Fruit fly (Drosophila melanogaster): Measurements from ENCODE around the gene Ilp3.
A peak's percentile ranks its signal among the peaks of the same experiment; 100 is the strongest.

Gene Ilp3

DNA sequence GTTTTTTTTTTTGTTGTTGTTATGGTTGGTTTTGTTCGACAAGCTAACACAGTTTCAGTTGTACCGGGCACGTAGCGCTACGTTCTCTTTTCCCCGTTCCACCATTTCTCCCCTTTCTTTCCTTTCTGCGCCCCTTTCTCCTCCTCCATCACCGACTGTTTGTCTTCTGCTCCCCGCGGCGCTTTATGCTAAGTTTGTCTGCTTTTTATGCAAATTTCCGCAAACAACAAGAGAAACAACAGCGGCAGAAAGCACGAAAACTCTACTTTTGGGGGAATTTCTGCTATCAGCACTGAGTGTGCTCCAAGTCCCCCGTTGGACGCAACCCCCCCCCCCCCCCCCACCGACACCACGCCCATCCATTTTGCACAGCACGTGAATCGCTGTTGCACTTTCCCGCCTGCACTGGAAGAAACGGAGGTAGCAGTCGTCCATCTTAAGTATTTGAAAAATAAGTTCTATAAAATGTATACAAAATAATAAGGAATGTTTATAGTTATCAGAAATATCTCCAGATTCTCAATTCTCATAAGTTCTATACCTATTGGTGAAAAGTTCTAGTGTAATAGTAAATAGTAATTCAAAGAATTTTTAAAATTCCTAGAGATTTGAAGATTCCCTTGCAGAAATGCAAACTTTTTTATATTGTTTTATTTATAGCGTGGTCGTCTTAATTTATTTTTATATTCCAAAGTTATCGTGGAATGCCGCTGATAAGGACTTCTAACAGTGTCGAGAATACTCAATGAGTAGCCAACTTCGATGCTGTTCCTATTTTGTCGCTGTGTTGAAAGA, 36.8 kb downstream of the Ilp3 start:
- TF ChIP-seq noc (tag; optimal IDR thresholded peaks at IDR 0.05): no peak

DNA sequence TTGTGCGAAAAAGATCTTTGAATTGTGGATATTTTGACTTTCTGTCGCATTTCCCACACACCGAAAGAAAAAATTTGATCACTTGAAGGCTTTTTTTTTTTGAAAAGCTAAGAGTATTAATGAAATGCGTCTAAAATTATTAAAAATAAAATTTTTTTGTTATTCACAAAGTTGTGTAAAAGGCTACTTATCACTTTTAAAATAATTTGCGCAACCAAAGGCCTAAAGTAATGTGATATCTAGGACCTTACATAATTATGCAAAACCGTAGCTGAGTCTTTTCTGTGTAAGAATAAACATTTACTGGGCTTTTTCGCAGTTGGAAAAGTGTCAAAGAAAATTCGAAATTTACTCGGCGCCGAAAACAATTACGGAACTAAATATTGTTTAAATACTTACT, 37.6 kb downstream of the Ilp3 start:
- TF ChIP-seq noc (tag; optimal IDR thresholded peaks at IDR 0.05): no peak

DNA sequence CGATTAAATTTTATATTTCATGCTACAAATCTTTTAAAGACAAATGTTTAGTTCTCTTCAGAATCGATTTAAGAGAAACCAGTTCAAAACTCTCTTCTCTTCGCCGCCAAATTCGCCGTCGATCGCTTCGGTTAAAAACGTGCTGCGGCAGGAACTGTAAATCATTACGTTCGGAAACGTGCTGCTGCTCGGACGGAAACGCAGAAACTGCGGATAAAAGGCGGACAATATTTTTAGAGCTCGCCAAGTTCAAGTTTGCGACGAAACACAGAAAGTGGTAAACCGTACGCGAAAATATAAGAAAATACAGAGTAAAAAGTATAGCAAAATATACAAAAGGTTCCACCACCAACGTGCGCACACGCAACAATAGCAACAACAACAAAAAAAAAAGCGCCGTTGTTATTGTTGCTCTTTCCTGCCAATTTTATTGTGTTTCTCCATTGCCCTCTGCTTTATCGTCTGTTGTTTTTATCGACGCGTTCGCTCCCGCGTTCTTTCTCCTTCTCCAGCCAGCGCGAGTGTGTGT, 38.5 kb downstream of the Ilp3 start, which contains the start of gene Ae2:
Gene Ae2, plus strand, starts transcription at position 156 of the 529 bp plus-strand sequence.
- no peak for TF ChIP-seq noc (tag; optimal IDR thresholded peaks at IDR 0.05)

DNA sequence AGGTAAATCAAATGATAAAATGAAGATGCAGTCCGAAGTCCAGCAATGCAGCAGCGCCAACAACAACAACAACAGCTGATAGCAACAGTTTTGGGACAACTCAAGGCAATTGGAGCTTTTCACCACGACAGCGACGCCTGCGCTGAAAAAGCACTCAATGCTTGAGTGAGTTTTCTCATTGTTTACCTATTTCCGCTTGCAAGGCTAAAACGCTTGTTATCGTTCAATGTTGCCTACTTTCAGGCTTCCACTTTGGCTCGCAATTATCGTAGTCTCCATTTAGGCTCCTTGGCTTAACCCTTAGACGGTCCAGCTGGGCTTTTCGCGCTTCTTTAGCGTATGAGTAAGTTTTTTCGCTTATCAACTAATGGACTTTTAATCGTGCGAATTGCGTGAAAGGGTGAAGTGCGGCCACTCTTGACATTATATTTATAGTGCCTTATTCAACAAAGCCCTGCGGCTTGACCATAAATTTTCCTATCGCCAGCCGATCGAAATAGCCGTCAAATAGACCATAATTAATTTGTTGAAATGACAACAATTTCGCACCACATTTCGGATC, 39.8 kb downstream of the Ilp3 start:
- peak; percentile 67 for TF ChIP-seq noc (tag; optimal IDR thresholded peaks at IDR 0.05)

DNA sequence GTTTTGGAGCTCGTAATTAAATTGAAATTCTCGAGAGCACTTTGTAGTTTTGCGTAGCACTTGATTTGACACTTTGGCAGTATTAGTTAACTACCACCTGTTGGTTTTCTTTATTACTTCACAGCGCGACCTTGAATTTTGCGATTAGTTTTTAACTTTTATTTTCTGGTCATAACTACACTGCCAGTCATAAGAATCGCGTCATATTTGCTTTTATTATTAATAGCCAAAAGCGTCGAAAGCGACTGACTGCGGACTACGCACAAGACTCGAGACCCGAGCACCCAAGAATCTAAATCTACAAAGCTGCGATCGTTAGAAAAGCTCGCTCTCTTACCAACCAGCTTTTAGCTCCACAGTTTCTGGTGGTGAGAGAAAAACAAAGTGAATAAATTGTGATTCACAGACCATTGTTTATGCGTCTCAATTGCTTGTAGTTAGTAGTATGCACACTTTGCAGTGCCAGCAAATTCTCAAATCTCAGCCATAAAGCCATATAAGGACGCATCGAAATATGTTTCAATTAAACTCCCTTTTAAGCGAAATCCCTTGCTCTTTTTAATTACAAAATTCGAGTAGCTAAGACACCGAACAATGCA, 41.7 kb downstream of the Ilp3 start, which contains the start of gene CG42268:
Gene CG42268, minus strand, starts transcription at position 245 of the 599 bp plus-strand sequence.
- TF ChIP-seq noc (tag; optimal IDR thresholded peaks at IDR 0.05): peak; percentile 9

DNA sequence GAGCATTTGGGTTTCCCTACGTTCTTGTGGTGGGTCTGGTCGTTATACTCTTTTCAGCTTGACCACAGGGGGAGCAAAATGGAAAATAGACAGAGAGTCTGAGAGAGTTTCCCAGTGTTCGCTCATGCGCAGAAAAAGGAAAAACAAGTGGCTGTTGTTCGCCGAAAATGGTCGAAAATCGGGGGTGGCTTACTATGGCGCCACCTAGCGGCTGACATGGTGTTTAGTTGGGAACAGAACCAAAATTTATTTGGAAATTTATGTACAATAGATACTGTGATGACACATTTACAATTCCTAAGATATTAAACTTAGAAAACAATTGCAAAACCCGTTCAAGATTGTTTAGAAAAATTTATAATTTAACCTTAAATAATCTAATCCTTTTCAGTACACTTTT, 50.3 kb downstream of the Ilp3 start:
- TF ChIP-seq noc (tag; optimal IDR thresholded peaks at IDR 0.05): no peak
